Fruit fly (Drosophila melanogaster): ENCODE data around the gene Claspin.

dm6 chr3L:4357705-4358131 lies 44.4 kb downstream of the Claspin start:
- no peak for TF ChIP-seq Smox (GFP tag; optimal IDR thresholded peaks at IDR 0.05)
- TF ChIP-seq pdm3 (GFP tag; optimal IDR thresholded peaks at IDR 0.05), result no peak
- TF ChIP-seq fd85E (GFP tag; optimal IDR thresholded peaks at IDR 0.05), result no peak
- TF ChIP-seq ss (GFP tag; optimal IDR thresholded peaks at IDR 0.05), result no peak
- TF ChIP-seq Eip75B (GFP tag; optimal IDR thresholded peaks at IDR 0.05), result no peak
- TF ChIP-seq salr (GFP tag; optimal IDR thresholded peaks at IDR 0.05), result no peak
- TF ChIP-seq CG10631 (GFP tag; optimal IDR thresholded peaks at IDR 0.05), result no peak
- TF ChIP-seq OdsH (GFP tag; optimal IDR thresholded peaks at IDR 0.05), result no peak
- no peak for TF ChIP-seq cyc (GFP tag; optimal IDR thresholded peaks at IDR 0.05)
- TF ChIP-seq acj6 (GFP tag; optimal IDR thresholded peaks at IDR 0.05), result no peak

All from whole organism, prepupa.